Worm (Caenorhabditis elegans): Measurements from ENCODE around the gene dyrb-1.

DNA sequence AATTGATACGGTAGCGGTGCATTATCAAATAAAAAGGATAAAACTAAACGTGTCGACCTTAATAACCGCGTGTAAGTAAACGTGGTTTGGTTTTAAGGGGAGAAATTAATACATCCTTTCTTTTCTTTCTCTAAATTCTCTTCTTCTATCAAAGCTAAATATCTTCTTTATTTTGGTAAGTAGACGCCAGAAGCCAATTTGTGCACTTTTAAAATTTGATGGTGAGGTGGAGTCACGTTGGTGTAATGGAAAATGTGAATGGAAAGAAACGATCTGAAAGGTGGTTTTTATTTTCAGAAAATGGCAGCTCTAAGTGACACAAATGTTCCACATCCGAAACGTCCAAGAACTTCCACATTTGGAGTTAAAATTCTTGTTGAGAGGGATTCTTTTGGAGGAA is 6.1 kb downstream of the dyrb-1 start, which contains the start of gene T24H10.5:
- TF ChIP-seq mep-1 (tag; optimal IDR thresholded peaks at IDR 0.05): no peak
- TF ChIP-seq ztf-11 (tag; optimal IDR thresholded peaks at IDR 0.05): no peak
